Fruit fly (Drosophila melanogaster) whole organism, embryonic: ENCODE data around the gene Hsp83.
A peak's percentile ranks its signal among the peaks of the same experiment; 100 is the strongest.

Experiments
- Atf3 ChIP-seq: fragments of 200-800 bp; sonication (Bioruptor generic); optimal IDR thresholded peaks from 3 replicates; lab custom pipeline; 2016; ENCODE audit warnings: missing biosample characterization, missing genetic modification characterization
- CG10462 ChIP-seq: fragments of 200-800 bp; sonication (Bioruptor generic); optimal IDR thresholded peaks from 2 replicates; lab custom pipeline; 2016; ENCODE audit warnings: missing biosample characterization, missing genetic modification characterization
- CG10979 ChIP-seq: fragments of 200-800 bp; sonication (Bioruptor generic); optimal IDR thresholded peaks from 2 replicates; lab custom pipeline; 2018; ENCODE audit warnings: missing biosample characterization, mild to moderate bottlenecking, missing genetic modification characterization, moderate library complexity
- CG12744 ChIP-seq: fragments of 200-800 bp; sonication (Bioruptor generic); optimal IDR thresholded peaks from 2 replicates; lab custom pipeline; 2016; ENCODE audit warnings: missing biosample characterization, missing genetic modification characterization
- CG1529 ChIP-seq: fragments of 200-800 bp; sonication (Bioruptor generic); optimal IDR thresholded peaks from 3 replicates; lab custom pipeline; 2018; ENCODE audit warnings: missing biosample characterization, missing genetic modification characterization
- CG17829 ChIP-seq: fragments of 200-800 bp; optimal IDR thresholded peaks from 2 replicates; lab custom pipeline; 2019; ENCODE audit warnings: missing biosample characterization, mild to moderate bottlenecking, missing genetic modification characterization, moderate library complexity
- CG18476 ChIP-seq: fragments of 200-800 bp; sonication (Bioruptor generic); optimal IDR thresholded peaks from 2 replicates; lab custom pipeline; 2016; ENCODE audit warnings: missing biosample characterization, mild to moderate bottlenecking, missing genetic modification characterization
- CG2875 ChIP-seq: fragments of 200-800 bp; sonication (Bioruptor generic); optimal IDR thresholded peaks from 2 replicates; lab custom pipeline; 2017; ENCODE audit warnings: missing biosample characterization, mild to moderate bottlenecking, missing genetic modification characterization, missing genetic modification reagents
- CG31224 ChIP-seq: fragments of 200-800 bp; sonication (Bioruptor generic); IDR thresholded peaks from 2 replicates; pipeline ENCODE4 v1.3.6; 2022; ENCODE audit warnings: missing biosample characterization, missing genetic modification characterization
- CG32767 ChIP-seq: fragments of 200-800 bp; sonication (Bioruptor generic); IDR thresholded peaks from 2 replicates; pipeline ENCODE4 v1.3.6; 2022; ENCODE audit warnings: missing biosample characterization, missing genetic modification characterization
- CG42726 ChIP-seq: fragments of 200-800 bp; sonication (Bioruptor generic); IDR thresholded peaks from 2 replicates; pipeline ENCODE4 v1.3.6; 2022; ENCODE audit warnings: missing biosample characterization, missing genetic modification characterization; ENCODE audit not compliant: partially characterized antibody
- CG4617 ChIP-seq: fragments of 200-800 bp; sonication (Bioruptor generic); optimal IDR thresholded peaks from 3 replicates; lab custom pipeline; 2016; ENCODE audit warnings: missing biosample characterization, missing genetic modification characterization, borderline replicate concordance
- CG8290 ChIP-seq, 3 experiments: fragments of 200-800 bp; sonication (Bioruptor generic); optimal IDR thresholded peaks; 2 replicates each; lab custom pipeline; 2016 to 2019; ENCODE audit warnings: missing biosample characterization in 3 of 3, missing genetic modification characterization in 3 of 3, mild to moderate bottlenecking in 2 of 3, moderate library complexity in 1 of 3
- CG9437 ChIP-seq: fragments of 200-800 bp; sonication (Bioruptor generic); optimal IDR thresholded peaks from 2 replicates; lab custom pipeline; 2018; ENCODE audit warnings: missing biosample characterization, mild to moderate bottlenecking, missing genetic modification characterization
- Dek ChIP-seq: fragments of 200-800 bp; sonication (Bioruptor generic); optimal IDR thresholded peaks from 3 replicates; lab custom pipeline; 2019; ENCODE audit warnings: missing biosample characterization, mild to moderate bottlenecking, missing genetic modification characterization, moderate library complexity
- Doc2 ChIP-seq: fragments of 200-800 bp; sonication (Bioruptor generic); IDR thresholded peaks from 2 replicates; pipeline ENCODE4 v1.3.6; 2022; ENCODE audit warnings: missing biosample characterization, missing genetic modification characterization
- Ets65A ChIP-seq: fragments of 200-800 bp; sonication (Bioruptor generic); peaks from one replicate; lab custom pipeline; 2016; ENCODE audit warnings: missing biosample characterization, missing genetic modification characterization
- Fer2 ChIP-seq: fragments of 200-800 bp; sonication (Bioruptor generic); optimal IDR thresholded peaks from 2 replicates; lab custom pipeline; 2018; ENCODE audit warnings: missing biosample characterization, mild to moderate bottlenecking, missing genetic modification characterization, moderate library complexity
- MTF-1 ChIP-seq: fragments of 200-800 bp; sonication (Bioruptor generic); optimal IDR thresholded peaks from 2 replicates; lab custom pipeline; 2018; ENCODE audit warnings: missing biosample characterization, mild to moderate bottlenecking, missing genetic modification characterization, borderline replicate concordance
- Oli ChIP-seq: fragments of 200-800 bp; sonication (Bioruptor generic); optimal IDR thresholded peaks from 2 replicates; lab custom pipeline; 2018; ENCODE audit warnings: missing biosample characterization, mild to moderate bottlenecking, missing genetic modification characterization, moderate library complexity
- Poxn ChIP-seq: fragments of 200-800 bp; sonication (Bioruptor generic); IDR thresholded peaks from 2 replicates; pipeline ENCODE4 v1.3.6; 2022; ENCODE audit warnings: missing biosample characterization, missing genetic modification characterization
- Six4 ChIP-seq: fragments of 200-800 bp; sonication (Bioruptor generic); optimal IDR thresholded peaks from 2 replicates; lab custom pipeline; 2016; ENCODE audit warnings: missing biosample characterization, missing genetic modification characterization
- Xrp1 ChIP-seq: fragments of 200-800 bp; sonication (Bioruptor generic); IDR thresholded peaks from 2 replicates; pipeline ENCODE4 v1.3.6; 2022; ENCODE audit warnings: missing biosample characterization, missing genetic modification characterization
- abd-A ChIP-seq: fragments of 200-800 bp; sonication (Bioruptor generic); optimal IDR thresholded peaks from 3 replicates; lab custom pipeline; 2019; ENCODE audit warnings: missing biosample characterization, mild to moderate bottlenecking, missing genetic modification characterization, moderate library complexity
- ash1 ChIP-seq: fragments of 200-800 bp; sonication (Bioruptor generic); optimal IDR thresholded peaks from 2 replicates; lab custom pipeline; 2018; ENCODE audit warnings: missing biosample characterization, mild to moderate bottlenecking, missing genetic modification characterization
- az2 ChIP-seq: fragments of 200-800 bp; sonication (Bioruptor generic); optimal IDR thresholded peaks from 3 replicates; lab custom pipeline; 2016; ENCODE audit warnings: missing biosample characterization, missing genetic modification characterization
- btn ChIP-seq: fragments of 200-800 bp; sonication (Bioruptor generic); optimal IDR thresholded peaks from 2 replicates; lab custom pipeline; 2016; ENCODE audit warnings: missing biosample characterization, missing genetic modification characterization
- cg ChIP-seq: fragments of 200-800 bp; sonication (Bioruptor generic); optimal IDR thresholded peaks from 3 replicates; lab custom pipeline; 2019; ENCODE audit warnings: missing biosample characterization, mild to moderate bottlenecking, missing genetic modification characterization, moderate library complexity
- chinmo ChIP-seq: fragments of 200-800 bp; sonication (Bioruptor generic); IDR thresholded peaks from 4 replicates; pipeline ENCODE4 v1.3.6; 2022; ENCODE audit warnings: missing biosample characterization, missing genetic modification characterization; ENCODE audit not compliant: partially characterized antibody
- chn ChIP-seq: fragments of 200-800 bp; sonication (Bioruptor generic); optimal IDR thresholded peaks from 2 replicates; lab custom pipeline; 2016; ENCODE audit warnings: missing biosample characterization, missing genetic modification characterization
- esg ChIP-seq: fragments of 200-800 bp; sonication (Bioruptor generic); conservative IDR thresholded peaks from 2 replicates; pipeline ENCODE4 v1.3.6; 2022; ENCODE audit warnings: missing biosample characterization, missing genetic modification characterization
- fru ChIP-seq: fragments of >200 bp; optimal IDR thresholded peaks from 2 replicates; lab custom pipeline; 2017
- fu2 ChIP-seq: fragments of 200-800 bp; sonication (Bioruptor generic); optimal IDR thresholded peaks from 2 replicates; lab custom pipeline; 2016; ENCODE audit warnings: missing biosample characterization, missing genetic modification characterization
- gfzf ChIP-seq: fragments of 200-800 bp; sonication (Bioruptor generic); optimal IDR thresholded peaks from 2 replicates; lab custom pipeline; 2016; ENCODE audit warnings: missing biosample characterization, mild to moderate bottlenecking, missing genetic modification characterization, moderate library complexity
- jumu ChIP-seq: fragments of 200-800 bp; sonication (Bioruptor generic); optimal IDR thresholded peaks from 3 replicates; lab custom pipeline; 2016; ENCODE audit warnings: missing biosample characterization, missing genetic modification characterization
- maf-S ChIP-seq: fragments of 200-800 bp; sonication (Bioruptor generic); optimal IDR thresholded peaks from 2 replicates; lab custom pipeline; 2016; ENCODE audit warnings: missing biosample characterization, missing genetic modification characterization
- mirr ChIP-seq: fragments of 200-800 bp; sonication (Bioruptor generic); optimal IDR thresholded peaks from 3 replicates; lab custom pipeline; 2018; ENCODE audit warnings: missing biosample characterization, mild to moderate bottlenecking, missing genetic modification characterization
- nmo ChIP-seq: fragments of 200-800 bp; sonication (Bioruptor generic); optimal IDR thresholded peaks from 2 replicates; lab custom pipeline; 2018; ENCODE audit warnings: missing biosample characterization, mild to moderate bottlenecking, missing genetic modification characterization, moderate library complexity
- odd ChIP-seq: fragments of 200-800 bp; sonication (Bioruptor generic); optimal IDR thresholded peaks from 2 replicates; lab custom pipeline; 2017; ENCODE audit warnings: missing biosample characterization, mild to moderate bottlenecking, missing genetic modification characterization
- pan ChIP-seq, 4 experiments: fragments of >200 bp in 3 of 4; fragments of 200-800 bp in 1 of 4; sonication (Bioruptor generic) in 1 of 4; optimal IDR thresholded peaks in 3 of 4; IDR thresholded peaks in 1 of 4; 2 replicates each; pipeline versions ENCODE4 v1.3.6 to Lab custom; 2017 to 2022; ENCODE audit warnings: missing biosample characterization in 2 of 4, missing genetic modification characterization in 2 of 4, mixed read lengths in 1 of 4
- pfk ChIP-seq: fragments of 200-800 bp; sonication (Bioruptor generic); optimal IDR thresholded peaks from 2 replicates; lab custom pipeline; 2018; ENCODE audit warnings: missing biosample characterization, mild to moderate bottlenecking, missing genetic modification characterization, moderate library complexity
- sens ChIP-seq: fragments of 200-800 bp; sonication (Bioruptor generic); peaks from one replicate; lab custom pipeline; 2016; ENCODE audit warnings: missing biosample characterization, missing genetic modification characterization
- so ChIP-seq: fragments of 200-800 bp; sonication (Bioruptor generic); IDR thresholded peaks from 3 replicates; pipeline ENCODE4 v1.3.6; 2022; ENCODE audit warnings: missing biosample characterization, missing genetic modification characterization
- tap ChIP-seq: fragments of 200-800 bp; optimal IDR thresholded peaks from 3 replicates; lab custom pipeline; 2019; ENCODE audit warnings: missing biosample characterization, mild to moderate bottlenecking, missing genetic modification characterization, moderate library complexity
- toy ChIP-seq: fragments of 200-800 bp; sonication (Bioruptor generic); IDR thresholded peaks from 2 replicates; pipeline ENCODE4 v1.3.6; 2022; ENCODE audit warnings: missing biosample characterization, missing genetic modification characterization
- trh ChIP-seq: fragments of 200-800 bp; sonication (Bioruptor generic); optimal IDR thresholded peaks from 2 replicates; lab custom pipeline; 2016; ENCODE audit warnings: missing biosample characterization, missing genetic modification characterization
- vnd ChIP-seq: fragments of 200-800 bp; sonication (Bioruptor generic); IDR thresholded peaks from 3 replicates; pipeline ENCODE4 v1.3.6; 2022; ENCODE audit warnings: missing biosample characterization, missing genetic modification characterization; ENCODE audit not compliant: partially characterized antibody

Gene Hsp83

DNA sequence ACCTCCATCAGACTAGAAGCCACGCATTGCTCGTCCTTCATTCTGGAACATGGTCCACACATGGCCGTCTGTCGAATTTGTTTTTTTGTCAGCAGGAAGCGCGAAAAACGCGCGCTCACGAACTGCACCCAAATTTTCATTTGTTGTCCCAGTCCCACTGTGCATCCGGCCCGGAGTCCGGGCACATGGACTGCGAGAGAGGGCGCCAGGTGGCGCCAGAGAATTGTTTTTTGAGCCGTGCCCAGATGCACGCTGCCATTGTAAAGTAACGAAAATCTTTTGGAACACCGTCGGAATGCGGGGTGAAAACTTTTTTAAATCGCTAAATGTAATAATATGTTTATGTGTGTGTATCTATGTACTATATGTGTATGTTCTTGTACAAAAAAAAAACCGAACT, 35.1 kb upstream of the Hsp83 start (continued):
- no peak for TF ChIP-seq tap
- no peak for TF ChIP-seq CG32767 (GFP tag; lab: Robert Waterston, UW)
- TF ChIP-seq CG4617 (GFP tag; lab: Kevin White, UChicago): no peak
- TF ChIP-seq, all 482 proteins: peak for 0

DNA sequence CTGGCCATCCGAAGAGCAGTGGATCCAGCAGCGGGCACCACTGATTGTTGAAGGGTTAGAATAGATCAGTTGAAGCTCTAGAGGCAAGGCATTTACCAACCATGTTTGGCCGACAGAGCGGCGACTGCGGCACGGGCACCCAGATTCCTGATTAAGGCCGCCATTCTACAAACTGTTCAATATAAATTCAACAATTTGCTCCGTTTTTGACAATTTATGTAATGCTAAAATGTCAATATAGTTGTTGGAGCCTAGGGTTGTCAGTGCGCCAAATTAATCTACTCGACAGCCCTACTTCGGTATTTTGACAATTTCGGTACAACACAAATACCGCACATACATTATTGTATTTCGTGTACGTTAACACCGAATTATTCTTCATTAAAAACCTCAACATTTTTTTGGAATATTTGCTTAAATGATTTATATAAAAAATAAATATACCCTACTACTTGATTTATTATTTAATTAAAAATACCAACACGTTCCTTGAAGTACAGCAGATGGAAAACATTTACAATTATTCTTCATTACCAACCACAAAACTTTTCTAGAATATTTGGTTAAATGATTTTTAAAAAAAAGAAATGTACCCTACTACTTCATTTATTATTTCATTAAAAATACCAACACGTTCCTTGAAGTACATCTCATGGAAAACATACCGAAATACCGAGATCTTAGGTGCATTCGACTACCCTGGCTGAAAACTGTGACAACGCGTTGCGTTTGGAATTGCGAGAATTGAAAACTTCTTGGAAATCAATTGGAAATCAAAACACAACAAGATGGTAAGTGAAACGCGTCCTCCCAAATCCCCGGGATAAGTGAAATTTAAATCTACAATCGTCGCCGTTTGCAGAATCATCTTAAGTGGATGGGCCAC, 33.2 kb upstream of the Hsp83 start, which contains the start of the genes ND-30 and CG15812:
ND-30 (minus strand) TSS at position 270 of the 886 bp plus-strand sequence.
CG15812 (plus strand) TSS at position 683 of the 886 bp plus-strand sequence.
- TF ChIP-seq pan (optimal IDR thresholded peaks at IDR 0.05; lab: Kevin White, UChicago) (no peak), pan (GFP tag; optimal IDR thresholded peaks at IDR 0.05 in 1 of 2, IDR thresholded peaks at IDR 0.05 in 1 of 2) (no peak), cg (no peak), Ets65A (GFP tag; lab: Kevin White, UChicago) (peak; percentile 60), CG42726 (GFP tag; lab: Robert Waterston, UW) (no peak), Dek (tag; lab: Kevin White, UChicago) (no peak), Doc2 (GFP tag; lab: Robert Waterston, UW) (no peak), trh (GFP tag; lab: Kevin White, UChicago) (no peak), az2 (peak; percentile 25), MTF-1 (GFP tag; lab: Kevin White, UChicago) (no peak), odd (GFP tag; lab: Kevin White, UChicago) (no peak), sens (peak; percentile 87), Oli (no peak), CG10462 (no peak), toy (GFP tag; lab: Robert Waterston, UW) (no peak), CG8290 (GFP tag; optimal IDR thresholded peaks at IDR 0.05; lab: Kevin White, UChicago) (no peak), CG8290 (tag; optimal IDR thresholded peaks at IDR 0.05; lab: Kevin White, UChicago) (no peak), CG10979 (tag; lab: Kevin White, UChicago) (no peak), fu2 (GFP tag; lab: Kevin White, UChicago) (no peak), fru (no peak), Six4 (GFP tag; lab: Kevin White, UChicago) (no peak), jumu (GFP tag; lab: Kevin White, UChicago) (no peak), gfzf (GFP tag; lab: Kevin White, UChicago) (peak; percentile 45), CG2875 (GFP tag; lab: Kevin White, UChicago) (no peak), maf-S (GFP tag; lab: Kevin White, UChicago) (no peak), CG31224 (GFP tag; lab: Robert Waterston, UW) (no peak), esg (no peak), nmo (GFP tag; lab: Kevin White, UChicago) (peak; percentile 48), CG1529 (GFP tag; lab: Kevin White, UChicago) (no peak), CG17829 (tag; lab: Kevin White, UChicago) (peak; percentile 46), Fer2 (tag; lab: Kevin White, UChicago) (no peak), Xrp1 (GFP tag; lab: Robert Waterston, UW) (no peak; the same call in 1 of the 2 replicates), CG12744 (no peak), chinmo (GFP tag; lab: Robert Waterston, UW) (0 out of 4 replicates have a peak, but pooled peaks have one; percentile 29), btn (GFP tag; lab: Kevin White, UChicago) (no peak), pfk (peak; percentile 94), so (GFP tag; lab: Robert Waterston, UW) (no peak), chn (no peak), Atf3 (no peak), vnd (GFP tag; lab: Robert Waterston, UW) (no peak), CG9437 (GFP tag; lab: Kevin White, UChicago) (peak; percentile 34), abd-A (tag; lab: Kevin White, UChicago) (no peak), CG18476 (no peak), ash1 (GFP tag; lab: Kevin White, UChicago) (no peak), mirr (GFP tag; lab: Kevin White, UChicago) (no peak), Poxn (GFP tag; lab: Robert Waterston, UW) (no peak)
